Worm (Caenorhabditis elegans): Measurements from ENCODE around the gene pnc-1.

pnc-1 gene

DNA sequence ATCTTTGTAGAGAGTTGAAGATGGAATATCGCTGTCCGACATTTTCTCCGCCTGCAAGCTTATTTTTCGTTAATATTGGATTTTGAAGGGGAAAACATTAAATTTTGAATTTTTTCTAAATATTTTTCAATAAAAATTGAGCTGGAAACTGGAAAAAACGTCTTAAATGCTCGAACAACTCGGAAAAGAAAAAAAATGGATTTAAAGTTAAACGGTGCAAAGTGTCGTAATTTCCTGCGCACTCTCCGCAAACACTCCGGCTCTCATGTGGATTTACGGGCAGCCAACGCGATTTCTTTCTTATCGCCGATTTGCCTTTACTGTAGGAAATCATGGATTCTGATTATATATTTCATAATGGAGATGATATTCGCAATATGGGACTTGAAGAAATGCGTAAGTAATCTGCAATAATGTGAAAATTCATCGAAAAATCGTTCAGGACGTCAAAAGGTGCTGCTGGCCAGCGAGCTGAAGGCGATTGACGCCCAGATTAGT, 56.0 kb downstream of the pnc-1 start, which contains the start of the genes fnta-1 and cogc-8:
Gene fnta-1, minus strand, starts transcription at position 51 of the 498 bp plus-strand sequence.
Gene cogc-8, plus strand, starts transcription at position 195 of the 498 bp plus-strand sequence.
- TF ChIP-seq R02D3.7 (tag; optimal IDR thresholded peaks at IDR 0.05) (peak; percentile 88), F49E8.2 (tag; optimal IDR thresholded peaks at IDR 0.05; ENCODE audit: borderline replicate concordance) (no peak), unc-62 (GFP tag; optimal IDR thresholded peaks at IDR 0.05 in 1 of 2) (no peak), unc-62 (tag; optimal IDR thresholded peaks at IDR 0.05) (no peak), aha-1 (tag) (peak; percentile 85), mes-2 (tag; optimal IDR thresholded peaks at IDR 0.05; ENCODE audit: poor library complexity, severe bottlenecking) (peak; percentile 62), lsy-2 (tag; optimal IDR thresholded peaks at IDR 0.05) (peak in 1 of 2 experiments; percentile 37), dve-1 (tag; optimal IDR thresholded peaks at IDR 0.05; ENCODE audit: insufficient read depth) (peak; percentile 48), dpl-1 (GFP tag; optimal IDR thresholded peaks at IDR 0.05) (peak; percentile 49)

All from whole organism, L4 larva.